Worm (Caenorhabditis elegans): ENCODE results near the gene K02F6.6.

K02F6.6 gene

ce11 chrII:2530496-2530895 lies at the start of gene K02F6.6:
Gene K02F6.6, plus strand, starts transcription at chrII:2530796.
- TF ChIP-seq lin-13 (GFP tag; optimal IDR thresholded peaks at IDR 0.05): no peak
- no peak for TF ChIP-seq swsn-7 (tag; optimal IDR thresholded peaks at IDR 0.05)
- TF ChIP-seq C16A3.4 (tag; optimal IDR thresholded peaks at IDR 0.05): no peak
- TF ChIP-seq F16B12.6 (tag; optimal IDR thresholded peaks at IDR 0.05): no peak
- TF ChIP-seq C04F5.9 (tag; optimal IDR thresholded peaks at IDR 0.05): no peak
- no peak for TF ChIP-seq tbx-2 (tag; optimal IDR thresholded peaks at IDR 0.05)
- TF ChIP-seq grh-1 (GFP tag; IDR thresholded peaks at IDR 0.05): no peak

ce11 chrII:2481621-2482020 lies 49.0 kb upstream of the K02F6.6 start, which contains the start of gene F53G2.2:
Gene F53G2.2, plus strand, starts transcription at chrII:2481921.
- no peak for TF ChIP-seq unc-130 (tag; optimal IDR thresholded peaks at IDR 0.05)
- no peak for TF ChIP-seq pax-3 (tag; optimal IDR thresholded peaks at IDR 0.05)
- no peak for TF ChIP-seq lir-3 (tag; optimal IDR thresholded peaks at IDR 0.05; ENCODE audit: poor library complexity)
- no peak for TF ChIP-seq fos-1 (tag; optimal IDR thresholded peaks at IDR 0.05)
- no peak for TF ChIP-seq elt-3 (tag; optimal IDR thresholded peaks at IDR 0.05)
- no peak for TF ChIP-seq nhr-237 (tag; optimal IDR thresholded peaks at IDR 0.05)
- TF ChIP-seq unc-30 (tag; optimal IDR thresholded peaks at IDR 0.05): no peak
- TF ChIP-seq nhr-76 (tag; optimal IDR thresholded peaks at IDR 0.05): no peak
- TF ChIP-seq C34B4.2 (tag; optimal IDR thresholded peaks at IDR 0.05): no peak
- no peak for TF ChIP-seq zag-1 (tag; optimal IDR thresholded peaks at IDR 0.05)
- no peak for TF ChIP-seq ama-1 (optimal IDR thresholded peaks at IDR 0.05)
- no peak for TF ChIP-seq nhr-19 (GFP tag; conservative IDR thresholded peaks at IDR 0.05)

- no peak for TF ChIP-seq elt-3 (tag; optimal IDR thresholded peaks at IDR 0.05)
- TF ChIP-seq mab-9 (GFP tag; IDR thresholded peaks at IDR 0.05): no peak
- TF ChIP-seq elt-2 (tag; optimal IDR thresholded peaks at IDR 0.05): no peak
- TF ChIP-seq nhr-85 (tag): no peak
- no peak for TF ChIP-seq hlh-4 (tag; optimal IDR thresholded peaks at IDR 0.05)
- TF ChIP-seq mef-2 (tag; optimal IDR thresholded peaks at IDR 0.05): no peak
- no peak for TF ChIP-seq ets-5 (GFP tag; IDR thresholded peaks at IDR 0.05)
- no peak for TF ChIP-seq nhr-12 (tag; optimal IDR thresholded peaks at IDR 0.05)
- TF ChIP-seq unc-62 (GFP tag; optimal IDR thresholded peaks at IDR 0.05): no peak
- TF ChIP-seq swsn-7 (tag; optimal IDR thresholded peaks at IDR 0.05): no peak
- no peak for TF ChIP-seq mep-1 (tag; optimal IDR thresholded peaks at IDR 0.05)
- TF ChIP-seq unc-98 (GFP tag; IDR thresholded peaks at IDR 0.05): no peak
- TF ChIP-seq sox-4 (tag; optimal IDR thresholded peaks at IDR 0.05): no peak
- TF ChIP-seq ama-1 (optimal IDR thresholded peaks at IDR 0.05): no peak
- no peak for TF ChIP-seq unc-30 (tag; optimal IDR thresholded peaks at IDR 0.05)
- no peak for TF ChIP-seq fkh-8 (tag; optimal IDR thresholded peaks at IDR 0.05)
- TF ChIP-seq aha-1 (tag; optimal IDR thresholded peaks at IDR 0.05): no peak
- no peak for TF ChIP-seq hlh-17 (GFP tag; optimal IDR thresholded peaks at IDR 0.05; ENCODE audit: borderline replicate concordance)
Observed at ce11 chrII:2483507-2483906, 47.1 kb upstream of the K02F6.6 start, which contains the start of gene F53G2.13. Gene F53G2.13, plus strand, starts transcription at chrII:2483807.

- no peak for TF ChIP-seq dpl-1 (GFP tag; optimal IDR thresholded peaks at IDR 0.05)
- TF ChIP-seq swsn-7 (tag; optimal IDR thresholded peaks at IDR 0.05): no peak
- TF ChIP-seq elt-2 (tag; optimal IDR thresholded peaks at IDR 0.05): no peak
- TF ChIP-seq ces-1 (GFP tag; optimal IDR thresholded peaks at IDR 0.05): no peak
- no peak for TF ChIP-seq nhr-12 (tag; optimal IDR thresholded peaks at IDR 0.05)
- no peak for TF ChIP-seq mab-9 (GFP tag; IDR thresholded peaks at IDR 0.05)
- TF ChIP-seq xbp-1 (tag; optimal IDR thresholded peaks at IDR 0.05): no peak
- TF ChIP-seq snu-23 (GFP tag; optimal IDR thresholded peaks at IDR 0.05): no peak
- no peak for TF ChIP-seq ztf-4 (tag; optimal IDR thresholded peaks at IDR 0.05)
- no peak for TF ChIP-seq ceh-88 (GFP tag; IDR thresholded peaks at IDR 0.05)
- no peak for TF ChIP-seq efl-1 (optimal IDR thresholded peaks at IDR 0.05)
- TF ChIP-seq efl-1 (GFP tag; optimal IDR thresholded peaks at IDR 0.05 in 1 of 2): no peak
- no peak for TF ChIP-seq unc-62 (GFP tag; optimal IDR thresholded peaks at IDR 0.05)
Observed at ce11 chrII:2488386-2488785, 42.2 kb upstream of the K02F6.6 start, which contains the start of gene F53G2.1. Gene F53G2.1, plus strand, starts transcription at chrII:2488686.

Measured in whole organism, L1 larva.